Fruit fly (Drosophila melanogaster) whole organism: ENCODE data around the gene CG18170.

Source experiments
- psq ChIP-seq: fragments of >200 bp; optimal IDR thresholded peaks from 2 replicates; lab custom pipeline; 2017
- usp ChIP-seq: fragments of >200 bp; optimal IDR thresholded peaks from 2 replicates; lab custom pipeline; 2017; ENCODE audit warnings: missing biosample characterization, missing genetic modification characterization, mixed read lengths

dm6 chr3L:1629064-1629777, 26.5 kb downstream of the CG18170 start, which contains the start of gene GC:
- no peak for TF ChIP-seq psq (lab: Kevin White, UChicago)
- TF ChIP-seq usp (GFP tag; lab: Kevin White, UChicago), result no peak
